Worm (Caenorhabditis elegans): ENCODE data around the gene rpl-35.

ce11 chrIII:7858407-7859029, 3.6 kb downstream of the rpl-35 start, which contains the start of the genes coq-5 and ufm-1:
- no peak for TF ChIP-seq elt-1 (tag; optimal IDR thresholded peaks at IDR 0.05; ENCODE audit: borderline replicate concordance, insufficient read depth)
- no peak for TF ChIP-seq pha-4 (tag; optimal IDR thresholded peaks at IDR 0.05)
- no peak for TF ChIP-seq lin-13 (tag; optimal IDR thresholded peaks at IDR 0.05)
- no peak for TF ChIP-seq nhr-28 (tag; optimal IDR thresholded peaks at IDR 0.05)
- no peak for TF ChIP-seq unc-120 (tag; optimal IDR thresholded peaks at IDR 0.05; ENCODE audit: poor library complexity, severe bottlenecking)
- no peak for TF ChIP-seq cnd-1 (tag; optimal IDR thresholded peaks at IDR 0.05)
- TF ChIP-seq unc-62 (GFP tag; optimal IDR thresholded peaks at IDR 0.05): no peak
- no peak for TF ChIP-seq snpc-4 (tag; optimal IDR thresholded peaks at IDR 0.05)
- no peak for TF ChIP-seq nhr-76 (tag; optimal IDR thresholded peaks at IDR 0.05)
- no peak for TF ChIP-seq nhr-237 (tag; optimal IDR thresholded peaks at IDR 0.05)
